Worm (Caenorhabditis elegans): ENCODE data around the gene fbxc-53.

ce11 chrII:3724175-3724715 lies 13.2 kb downstream of the fbxc-53 start, which contains the start of gene C46E10.1:
- TF ChIP-seq attf-3 (GFP tag; conservative IDR thresholded peaks at IDR 0.05) (no peak), attf-6 (GFP tag; IDR thresholded peaks at IDR 0.05) (no peak), F52B5.7 (tag; optimal IDR thresholded peaks at IDR 0.05) (no peak), unc-62 (GFP tag; optimal IDR thresholded peaks at IDR 0.05) (no peak), egl-18 (GFP tag; IDR thresholded peaks at IDR 0.05) (no peak), egl-44 (GFP tag; IDR thresholded peaks at IDR 0.05) (no peak), sptf-2 (GFP tag; optimal IDR thresholded peaks at IDR 0.05) (no peak), lsy-27 (tag; optimal IDR thresholded peaks at IDR 0.05; ENCODE audit: borderline replicate concordance, insufficient read depth) (no peak), F39B2.1 (GFP tag; IDR thresholded peaks at IDR 0.05) (no peak), ztf-18 (tag; optimal IDR thresholded peaks at IDR 0.05) (no peak), akir-1 (GFP tag; optimal IDR thresholded peaks at IDR 0.05) (no peak), ceh-79 (tag; optimal IDR thresholded peaks at IDR 0.05) (no peak), madf-8 (GFP tag; conservative IDR thresholded peaks at IDR 0.05) (no peak), xnd-1 (tag; optimal IDR thresholded peaks at IDR 0.05) (no peak)
